Fruit fly (Drosophila melanogaster): ENCODE measurements around the gene CG13708.

dm6 chr3L:4860370-4860769 lies 27.0 kb upstream of the CG13708 start, which contains the start of gene CG32235:
- TF ChIP-seq Pif1B (GFP tag; optimal IDR thresholded peaks at IDR 0.05) (no peak), fd96Ca (GFP tag; IDR thresholded peaks at IDR 0.05) (no peak), CG32121 (GFP tag; IDR thresholded peaks at IDR 0.05) (no peak), CG13204 (GFP tag; optimal IDR thresholded peaks at IDR 0.05) (no peak), CG12605 (GFP tag; IDR thresholded peaks at IDR 0.05) (no peak), EcR (GFP tag; optimal IDR thresholded peaks at IDR 0.05) (no peak), CG14655 (GFP tag; optimal IDR thresholded peaks at IDR 0.05) (no peak), CG17806 (tag; optimal IDR thresholded peaks at IDR 0.05) (no peak), CG34367 (tag; optimal IDR thresholded peaks at IDR 0.05) (no peak), CG8159 (tag; optimal IDR thresholded peaks at IDR 0.05) (no peak)

All from whole organism, pupa.